Worm (Caenorhabditis elegans) whole organism, young adult: ENCODE results near the gene ubq-1.

Source experiments
- C17E4.6 ChIP-seq: fragments of 200-800 bp; sonication (Bioruptor generic); IDR thresholded peaks from 2 replicates; pipeline ENCODE4 v1.3.6; 2022; ENCODE audit warnings: missing genetic modification reagents, missing genetic modification characterization, missing compliant biosample characterization
- D2030.7 ChIP-seq: fragments of 200-800 bp; sonication (Bioruptor generic); IDR thresholded peaks from 2 replicates; pipeline ENCODE4 v1.3.6; 2022; ENCODE audit warnings: missing genetic modification reagents, missing genetic modification characterization, missing compliant biosample characterization
- F10E7.11 ChIP-seq: sonication (generic microtip); optimal IDR thresholded peaks from 2 replicates; lab custom pipeline; 2017; ENCODE audit warnings: mild to moderate bottlenecking, missing genetic modification characterization, moderate library complexity, missing compliant biosample characterization
- F22D6.2 ChIP-seq: sonication (generic microtip); optimal IDR thresholded peaks from 2 replicates; lab custom pipeline; 2016; ENCODE audit warnings: mild to moderate bottlenecking, missing genetic modification characterization, missing compliant biosample characterization
- F49E8.2 ChIP-seq: sonication (generic microtip); optimal IDR thresholded peaks from 3 replicates; lab custom pipeline; 2017; ENCODE audit warnings: missing genetic modification characterization, mild to moderate bottlenecking, missing compliant biosample characterization, antibody characterized with exemption, moderate library complexity; ENCODE audit not compliant: insufficient read depth
- F52B5.7 ChIP-seq: sonication (generic microtip); optimal IDR thresholded peaks from 2 replicates; lab custom pipeline; 2016; ENCODE audit warnings: mild to moderate bottlenecking, missing genetic modification characterization, missing compliant biosample characterization
- F57C9.4 ChIP-seq: sonication (generic microtip); optimal IDR thresholded peaks from 2 replicates; lab custom pipeline; 2017; ENCODE audit warnings: mild to moderate bottlenecking, missing genetic modification characterization, missing compliant biosample characterization
- T07F8.4 ChIP-seq: sonication (generic microtip); optimal IDR thresholded peaks from 2 replicates; lab custom pipeline; 2016; ENCODE audit warnings: mild to moderate bottlenecking, missing genetic modification characterization, moderate library complexity, missing compliant biosample characterization
- Y53F4B.3 ChIP-seq: fragments of 200-800 bp; sonication (Bioruptor generic); IDR thresholded peaks from 2 replicates; pipeline ENCODE4 v1.3.6; 2022; ENCODE audit warnings: missing genetic modification reagents, missing genetic modification characterization, missing compliant biosample characterization
- Y53G8AR.9 ChIP-seq: fragments of 200-800 bp; sonication (Bioruptor generic); conservative IDR thresholded peaks from 2 replicates; pipeline ENCODE4 v1.3.6; 2022; ENCODE audit warnings: missing genetic modification reagents, missing genetic modification characterization, missing compliant biosample characterization
- Y56A3A.18 ChIP-seq: fragments of 200-800 bp; sonication (Bioruptor generic); IDR thresholded peaks from 2 replicates; pipeline ENCODE4 v1.3.6; 2022; ENCODE audit warnings: missing genetic modification reagents, missing genetic modification characterization, missing compliant biosample characterization
- ZK185.1 ChIP-seq: sonication (generic microtip); optimal IDR thresholded peaks from 2 replicates; lab custom pipeline; 2016; ENCODE audit warnings: mild to moderate bottlenecking, missing genetic modification characterization, missing compliant biosample characterization; ENCODE audit not compliant: poor library complexity, severe bottlenecking
- cebp-1 ChIP-seq, 2 experiments: fragments of 200-800 bp in 1 of 2; sonication (Bioruptor generic) in 1 of 2; sonication (generic microtip) in 1 of 2; IDR thresholded peaks in 1 of 2; optimal IDR thresholded peaks in 1 of 2; 2 replicates each; pipeline versions ENCODE4 v1.3.6 to Lab custom; 2017 to 2022; ENCODE audit warnings: missing compliant biosample characterization in 2 of 2, missing genetic modification characterization in 2 of 2, mild to moderate bottlenecking in 1 of 2, missing genetic modification reagents in 1 of 2, moderate library complexity in 1 of 2
- egrh-3 ChIP-seq: fragments of 200-800 bp; sonication (Bioruptor generic); IDR thresholded peaks from 2 replicates; pipeline ENCODE4 v1.3.6; 2022; ENCODE audit warnings: missing genetic modification reagents, missing genetic modification characterization, missing compliant biosample characterization
- gei-17 ChIP-seq: fragments of 200-800 bp; sonication (Bioruptor generic); optimal IDR thresholded peaks from 2 replicates; lab custom pipeline; 2018; ENCODE audit warnings: mild to moderate bottlenecking, missing genetic modification characterization, missing compliant biosample characterization
- hlh-12 ChIP-seq: sonication (generic microtip); optimal IDR thresholded peaks from 2 replicates; lab custom pipeline; 2016; ENCODE audit warnings: missing genetic modification characterization, missing compliant biosample characterization
- hmg-1.2 ChIP-seq: fragments of 200-800 bp; sonication (Bioruptor generic); IDR thresholded peaks from 2 replicates; pipeline ENCODE4 v1.3.6; 2022; ENCODE audit warnings: missing genetic modification reagents, missing genetic modification characterization, missing compliant biosample characterization
- hsf-1 ChIP-seq: fragments of 200-800 bp; sonication (Bioruptor generic); IDR thresholded peaks from 2 replicates; pipeline ENCODE4 v1.3.6; 2022; ENCODE audit warnings: missing genetic modification reagents, missing genetic modification characterization, missing compliant biosample characterization
- let-526 ChIP-seq: fragments of 200-800 bp; sonication (Bioruptor generic); IDR thresholded peaks from 2 replicates; pipeline ENCODE4 v1.3.6; 2022; ENCODE audit warnings: missing genetic modification reagents, missing genetic modification characterization, missing compliant biosample characterization
- lin-35 ChIP-seq, 3 experiments: fragments of 150-350 bp in 2 of 3; sonication (generic microtip) in 1 of 3; optimal IDR thresholded peaks; 2 replicates each; lab custom pipeline; 2014 to 2018; ENCODE audit warnings: missing biosample characterization in 3 of 3, missing genetic modification characterization in 3 of 3, missing genetic modification reagents in 3 of 3
- lin-40 ChIP-seq: sonication (generic microtip); optimal IDR thresholded peaks from 2 replicates; lab custom pipeline; 2016; ENCODE audit warnings: missing genetic modification characterization, mild to moderate bottlenecking, missing compliant biosample characterization, missing genotype, missing genetic modification reagents
- madf-6 ChIP-seq: fragments of 200-800 bp; sonication (Bioruptor generic); IDR thresholded peaks from 2 replicates; pipeline ENCODE4 v1.3.6; 2022; ENCODE audit warnings: missing genetic modification reagents, missing genetic modification characterization, missing compliant biosample characterization
- mes-4 ChIP-seq: sonication (generic microtip); optimal IDR thresholded peaks from 2 replicates; lab custom pipeline; 2016; ENCODE audit warnings: missing genotype, missing genetic modification characterization, missing compliant biosample characterization
- nfya-2 ChIP-seq: fragments of 200-800 bp; sonication (Bioruptor generic); IDR thresholded peaks from 2 replicates; pipeline ENCODE4 v1.3.6; 2022; ENCODE audit warnings: missing genetic modification reagents, missing genetic modification characterization, missing compliant biosample characterization
- nfyb-1 ChIP-seq: fragments of 200-800 bp; sonication (Bioruptor generic); IDR thresholded peaks from 2 replicates; pipeline ENCODE4 v1.3.6; 2022; ENCODE audit warnings: missing genetic modification reagents, missing genetic modification characterization, missing compliant biosample characterization
- nhr-120 ChIP-seq: fragments of 200-800 bp; sonication (Bioruptor generic); IDR thresholded peaks from 2 replicates; pipeline ENCODE4 v1.3.6; 2022; ENCODE audit warnings: missing genetic modification characterization, missing compliant biosample characterization
- nhr-27 ChIP-seq: fragments of 200-800 bp; sonication (Bioruptor generic); optimal IDR thresholded peaks from 2 replicates; lab custom pipeline; 2018; ENCODE audit warnings: mild to moderate bottlenecking, missing genetic modification characterization, moderate library complexity, missing compliant biosample characterization
- nhr-80 ChIP-seq: sonication (generic microtip); optimal IDR thresholded peaks from 2 replicates; lab custom pipeline; 2016; ENCODE audit warnings: missing genetic modification characterization, missing compliant biosample characterization
- pbrm-1 ChIP-seq: fragments of 200-800 bp; sonication (Bioruptor generic); IDR thresholded peaks from 2 replicates; pipeline ENCODE4 v1.3.6; 2022; ENCODE audit warnings: missing genetic modification reagents, missing genetic modification characterization, missing compliant biosample characterization
- pha-4 ChIP-seq: fragments of 150-350 bp; sonication (generic microtip); optimal IDR thresholded peaks from 2 replicates; lab custom pipeline; 2014; ENCODE audit warnings: missing biosample characterization, missing genetic modification reagents, missing genetic modification characterization
- rec-8 ChIP-seq, 2 experiments: sonication (generic microtip); optimal IDR thresholded peaks; 2 replicates each; lab custom pipeline; 2016; ENCODE audit warnings: mild to moderate bottlenecking in 2 of 2, missing genetic modification characterization in 2 of 2, missing genetic modification reagents in 2 of 2, missing genotype in 2 of 2, missing biosample characterization in 1 of 2, missing compliant biosample characterization in 1 of 2, moderate library complexity in 1 of 2
- repo-1 ChIP-seq: sonication (generic microtip); optimal IDR thresholded peaks from 2 replicates; lab custom pipeline; 2017; ENCODE audit warnings: mild to moderate bottlenecking, missing genetic modification characterization, missing compliant biosample characterization
- sdz-38 ChIP-seq: sonication (generic microtip); optimal IDR thresholded peaks from 2 replicates; lab custom pipeline; 2016; ENCODE audit warnings: missing genotype, missing genetic modification characterization, missing compliant biosample characterization
- sea-2 ChIP-seq: fragments of 200-800 bp; sonication (Bioruptor generic); IDR thresholded peaks from 2 replicates; pipeline ENCODE4 v1.3.6; 2022; ENCODE audit warnings: missing genetic modification characterization, missing compliant biosample characterization
- snpc-1.3 ChIP-seq: sonication (generic microtip); optimal IDR thresholded peaks from 2 replicates; lab custom pipeline; 2017; ENCODE audit warnings: missing genetic modification characterization, mild to moderate bottlenecking, missing compliant biosample characterization, antibody characterized with exemption, moderate library complexity, missing genotype, missing genetic modification reagents; ENCODE audit not compliant: insufficient read depth
- snpc-3.4 ChIP-seq: sonication (generic microtip); optimal IDR thresholded peaks from 2 replicates; lab custom pipeline; 2017; ENCODE audit warnings: missing genetic modification characterization, mild to moderate bottlenecking, missing compliant biosample characterization, antibody characterized with exemption, moderate library complexity, missing genotype, missing genetic modification reagents
- snpc-4 ChIP-seq, 5 experiments: fragments of 150-350 bp in 1 of 5; sonication (generic microtip) in 4 of 5; optimal IDR thresholded peaks; 2 replicates each; lab custom pipeline; 2014 to 2018; ENCODE audit warnings: missing genetic modification characterization in 5 of 5, missing biosample characterization in 3 of 5, antibody characterized with exemption in 2 of 5, mild to moderate bottlenecking in 2 of 5, missing compliant biosample characterization in 2 of 5, missing genotype in 2 of 5, moderate library complexity in 2 of 5, missing genetic modification reagents in 1 of 5
- sptf-2 ChIP-seq: fragments of 200-800 bp; sonication (Bioruptor generic); optimal IDR thresholded peaks from 2 replicates; lab custom pipeline; 2018; ENCODE audit warnings: mild to moderate bottlenecking, missing genetic modification characterization, missing compliant biosample characterization
- tbp1 ChIP-seq: fragments of 200-800 bp; sonication (Bioruptor generic); optimal IDR thresholded peaks from 2 replicates; lab custom pipeline; 2018; ENCODE audit warnings: mild to moderate bottlenecking, missing genetic modification characterization, missing compliant biosample characterization
- tlf-1 ChIP-seq: fragments of 200-800 bp; sonication (Bioruptor generic); optimal IDR thresholded peaks from 2 replicates; lab custom pipeline; 2018; ENCODE audit warnings: mild to moderate bottlenecking, missing genetic modification characterization, missing compliant biosample characterization
- ztf-18 ChIP-seq: sonication (generic microtip); optimal IDR thresholded peaks from 2 replicates; lab custom pipeline; 2016; ENCODE audit warnings: missing genotype, mild to moderate bottlenecking, missing genetic modification characterization, missing compliant biosample characterization
- ztf-22 ChIP-seq: fragments of 200-800 bp; sonication (Bioruptor generic); optimal IDR thresholded peaks from 2 replicates; lab custom pipeline; 2018; ENCODE audit warnings: mild to moderate bottlenecking, missing genetic modification characterization, moderate library complexity, missing compliant biosample characterization
- ztf-25 ChIP-seq: fragments of 200-800 bp; sonication (Bioruptor generic); IDR thresholded peaks from 2 replicates; pipeline ENCODE4 v1.3.6; 2022; ENCODE audit warnings: missing genetic modification reagents, missing genetic modification characterization, missing compliant biosample characterization
- ztf-3 ChIP-seq: fragments of 200-800 bp; sonication (Bioruptor generic); optimal IDR thresholded peaks from 2 replicates; lab custom pipeline; 2018; ENCODE audit warnings: mild to moderate bottlenecking, missing genetic modification characterization, missing compliant biosample characterization

Gene ubq-1

ce11 chrIII:5943368-5944180 lies 3.5 kb downstream of the ubq-1 start (continued):
- TF ChIP-seq ztf-25 (no peak), ZK185.1 (peak; percentile 75), sptf-2 (GFP tag; lab: Kevin White, UChicago) (no peak), snpc-3.4 (tag; lab: Kevin White, UChicago) (peak; percentile 72), snpc-4 (GFP tag; optimal IDR thresholded peaks at IDR 0.05; lab: Kevin White, UChicago) (no peak), snpc-4 (tag; optimal IDR thresholded peaks at IDR 0.05; lab: Kevin White, UChicago) (peak in 2 of 4 experiments; percentile 49 to 62), ztf-22 (GFP tag; lab: Kevin White, UChicago) (no peak), F57C9.4 (tag; lab: Kevin White, UChicago) (no peak), let-526 (GFP tag; lab: Robert Waterston, UW) (no peak), egrh-3 (GFP tag; lab: Robert Waterston, UW) (no peak; the same call in 1 of the 2 replicates), Y53F4B.3 (GFP tag; lab: Robert Waterston, UW) (peak; percentile 33; the same call in 1 of the 2 replicates), sdz-38 (tag; lab: Kevin White, UChicago) (no peak), tbp1 (peak; percentile 62), nfya-2 (GFP tag; lab: Robert Waterston, UW) (0 out of 2 replicates have a peak, but pooled peaks have one; percentile 2), lin-40 (tag; lab: Kevin White, UChicago) (peak; percentile 68), C17E4.6 (GFP tag; lab: Robert Waterston, UW) (0 out of 2 replicates have a peak, but pooled peaks have one; percentile 31), nfyb-1 (GFP tag; lab: Robert Waterston, UW) (peak; percentile 86), tlf-1 (GFP tag; lab: Kevin White, UChicago) (peak; percentile 84), hlh-12 (tag; lab: Kevin White, UChicago) (no peak), ztf-3 (GFP tag; lab: Kevin White, UChicago) (peak; percentile 21), lin-35 (GFP tag; optimal IDR thresholded peaks at IDR 0.05; lab: Kevin White, UChicago) (peak in 1 of 3 experiments; percentile 78), Y56A3A.18 (GFP tag; lab: Robert Waterston, UW) (peak; percentile 81), repo-1 (tag; lab: Kevin White, UChicago) (peak; percentile 96), F52B5.7 (tag; lab: Kevin White, UChicago) (peak; percentile 62), mes-4 (tag; lab: Kevin White, UChicago) (no peak), snpc-1.3 (tag; lab: Kevin White, UChicago) (no peak), nhr-80 (tag; lab: Kevin White, UChicago) (peak; percentile 17), nhr-27 (tag; lab: Kevin White, UChicago) (no peak), T07F8.4 (tag; lab: Kevin White, UChicago) (peak; percentile 51), F22D6.2 (tag; lab: Kevin White, UChicago) (peak; percentile 47), nhr-120 (GFP tag; lab: Robert Waterston, UW) (no peak; the same call in 1 of the 2 replicates), cebp-1 (GFP tag; IDR thresholded peaks at IDR 0.05; lab: Robert Waterston, UW) (no peak; the same call in 1 of the 2 replicates), cebp-1 (tag; optimal IDR thresholded peaks at IDR 0.05; lab: Kevin White, UChicago) (peak; percentile 86), Y53G8AR.9 (GFP tag; lab: Robert Waterston, UW) (peak; percentile 90), pha-4 (tag; lab: Kevin White, UChicago) (peak; percentile 60), gei-17 (peak; percentile 41), pbrm-1 (peak; percentile 15), hmg-1.2 (GFP tag; lab: Robert Waterston, UW) (peak; percentile 60), F49E8.2 (peak; percentile 73), ztf-18 (tag; lab: Kevin White, UChicago) (peak; percentile 11), rec-8 (tag; optimal IDR thresholded peaks at IDR 0.05; lab: Kevin White, UChicago) (peak in 1 of 2 experiments; percentile 15), hsf-1 (peak; percentile 77), sea-2 (GFP tag; lab: Robert Waterston, UW) (no peak), F10E7.11 (tag; lab: Kevin White, UChicago) (no peak), D2030.7 (GFP tag; lab: Robert Waterston, UW) (0 out of 2 replicates have a peak, but pooled peaks have one; percentile 14), madf-6 (GFP tag; lab: Robert Waterston, UW) (peak; percentile 71)
